Worm (Caenorhabditis elegans): ENCODE measurements around the gene mip-1.

mip-1 gene

DNA sequence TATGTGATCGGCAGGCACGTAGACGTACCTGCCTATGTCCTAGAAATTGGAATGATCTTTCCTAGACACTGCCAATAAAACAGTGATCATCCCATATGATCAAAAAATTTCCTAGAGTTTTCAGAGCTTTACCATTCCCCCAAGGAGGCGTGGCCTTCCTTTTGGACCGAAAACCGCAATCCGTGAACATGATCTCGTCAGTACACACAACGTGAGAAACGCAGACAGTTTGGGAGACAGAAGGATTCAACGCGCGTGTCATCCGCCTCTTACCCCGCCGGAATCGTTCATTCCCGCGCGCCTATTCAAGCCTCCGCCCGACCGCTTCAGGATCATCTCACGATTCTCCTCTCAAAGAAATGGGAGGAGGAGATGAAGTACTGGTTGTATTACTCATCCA is 27.4 kb upstream of the mip-1 start, which contains the start of gene B0393.5:
Gene B0393.5 (plus strand): TSS at position 301 of the 400 bp plus-strand sequence.
- TF ChIP-seq unc-55 (GFP tag; optimal IDR thresholded peaks at IDR 0.05) (no peak), ceh-6 (GFP tag; optimal IDR thresholded peaks at IDR 0.05) (no peak), pha-4 (tag; optimal IDR thresholded peaks at IDR 0.05) (no peak), ets-4 (tag; optimal IDR thresholded peaks at IDR 0.05) (no peak), ceh-14 (tag; optimal IDR thresholded peaks at IDR 0.05) (no peak), hlh-6 (tag; optimal IDR thresholded peaks at IDR 0.05) (no peak), elt-4 (tag; optimal IDR thresholded peaks at IDR 0.05) (no peak), nhr-11 (tag; optimal IDR thresholded peaks at IDR 0.05) (no peak), madf-2 (tag; optimal IDR thresholded peaks at IDR 0.05) (no peak), hlh-8 (tag; optimal IDR thresholded peaks at IDR 0.05) (no peak)

DNA sequence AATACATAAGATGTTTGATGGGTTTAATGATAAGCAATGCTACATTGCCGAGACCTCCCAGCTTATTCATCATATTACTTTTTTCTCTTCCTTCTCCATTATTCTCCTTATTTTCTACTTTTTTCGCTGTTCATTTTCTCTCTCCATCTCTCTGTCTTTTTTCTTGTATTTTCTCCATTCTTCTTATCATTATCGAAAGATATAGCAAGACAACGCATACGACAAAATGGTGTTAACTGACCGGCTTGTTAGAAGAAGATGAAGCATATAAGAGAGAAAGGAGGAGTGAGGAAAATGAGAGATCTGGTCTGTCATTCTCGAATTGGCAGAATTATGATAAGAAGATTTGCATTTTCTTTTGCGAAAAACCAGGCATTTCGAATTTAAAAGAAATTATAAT is 26.0 kb upstream of the mip-1 start:
- TF ChIP-seq ceh-45 (GFP tag; IDR thresholded peaks at IDR 0.05) (no peak), pqm-1 (tag; optimal IDR thresholded peaks at IDR 0.05) (no peak), nhr-11 (tag; optimal IDR thresholded peaks at IDR 0.05) (no peak), eyg-1 (tag; optimal IDR thresholded peaks at IDR 0.05) (no peak), che-1 (tag; optimal IDR thresholded peaks at IDR 0.05) (no peak), C38D4.7 (GFP tag; optimal IDR thresholded peaks at IDR 0.05) (no peak), pat-9 (tag; optimal IDR thresholded peaks at IDR 0.05) (no peak)

- TF ChIP-seq unc-86 (tag; optimal IDR thresholded peaks at IDR 0.05) (no peak), ztf-16 (tag; optimal IDR thresholded peaks at IDR 0.05) (no peak), ahr-1 (tag; optimal IDR thresholded peaks at IDR 0.05) (no peak), C38D4.7 (GFP tag; optimal IDR thresholded peaks at IDR 0.05) (no peak), fkh-10 (GFP tag; optimal IDR thresholded peaks at IDR 0.05) (no peak), ceh-18 (tag; optimal IDR thresholded peaks at IDR 0.05) (no peak), ama-1 (optimal IDR thresholded peaks at IDR 0.05) (no peak), madf-2 (tag; optimal IDR thresholded peaks at IDR 0.05) (no peak), Y22D7AL.16 (tag; optimal IDR thresholded peaks at IDR 0.05) (no peak), ceh-34 (tag; optimal IDR thresholded peaks at IDR 0.05) (no peak)
Measured at ce11 chrIII:4767869-4768645, 24.8 kb upstream of the mip-1 start.

- no peak for TF ChIP-seq npax-4 (tag; optimal IDR thresholded peaks at IDR 0.05)
- TF ChIP-seq ceh-30 (tag; optimal IDR thresholded peaks at IDR 0.05), result no peak
- no peak for TF ChIP-seq pqm-1 (tag; optimal IDR thresholded peaks at IDR 0.05)
- no peak for TF ChIP-seq fkh-6 (tag; optimal IDR thresholded peaks at IDR 0.05)
- TF ChIP-seq ttx-3 (tag; optimal IDR thresholded peaks at IDR 0.05), result no peak
- TF ChIP-seq ahr-1 (tag; optimal IDR thresholded peaks at IDR 0.05), result no peak
- TF ChIP-seq T23F11.4 (GFP tag; optimal IDR thresholded peaks at IDR 0.05), result no peak
- TF ChIP-seq C38D4.7 (GFP tag; optimal IDR thresholded peaks at IDR 0.05), result no peak
Measured at ce11 chrIII:4778003-4778402, 14.9 kb upstream of the mip-1 start, which contains the start of gene B0393.7. TSS of gene B0393.7 (minus strand) at chrIII:4778103.

DNA sequence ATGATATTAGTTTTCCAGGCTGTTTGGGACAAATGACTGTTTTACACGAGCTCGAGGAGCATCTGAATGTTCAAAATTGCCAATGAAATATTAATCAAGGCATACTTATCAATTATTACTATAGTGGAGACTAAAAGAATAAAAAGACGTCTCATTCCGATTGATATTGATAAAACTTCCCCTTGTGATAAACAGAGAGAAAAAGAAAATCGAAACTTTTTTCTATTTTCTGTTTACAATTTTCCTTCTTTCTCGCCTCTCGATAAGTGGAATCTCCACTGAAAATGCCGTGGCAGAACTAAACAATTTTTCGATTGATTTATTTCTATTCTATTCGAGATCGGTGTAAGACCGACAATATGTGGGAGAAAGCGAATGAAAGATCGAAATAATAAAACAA is 13.0 kb upstream of the mip-1 start, which contains the start of gene B0393.9:
Gene B0393.9 (minus strand): TSS at position 303 of the 400 bp plus-strand sequence.
- no peak for TF ChIP-seq ceh-24 (tag; optimal IDR thresholded peaks at IDR 0.05)
- no peak for TF ChIP-seq ztf-16 (tag; optimal IDR thresholded peaks at IDR 0.05)
- no peak for TF ChIP-seq C08G9.2 (tag; optimal IDR thresholded peaks at IDR 0.05)
- TF ChIP-seq syd-9 (tag; optimal IDR thresholded peaks at IDR 0.05), result no peak

Data from whole organism, late embryonic.